Worm (Caenorhabditis elegans) whole organism, L4/young adult: Measurements from ENCODE around the gene C05C8.7.

Experiments
- W03F9.2 ChIP-seq: fragments of 150-350 bp; optimal IDR thresholded peaks from 2 replicates; lab custom pipeline; 2014; ENCODE audit warnings: missing biosample characterization, missing genetic modification characterization
- dao-5 ChIP-seq: sonication (generic microtip); optimal IDR thresholded peaks from 2 replicates; lab custom pipeline; 2016; ENCODE audit warnings: missing genotype, missing genetic modification characterization, moderate library complexity, missing compliant biosample characterization
- him-1 ChIP-seq: sonication (generic microtip); optimal IDR thresholded peaks from 2 replicates; lab custom pipeline; 2016; ENCODE audit warnings: missing genotype, missing genetic modification reagents, missing genetic modification characterization, missing compliant biosample characterization

DNA sequence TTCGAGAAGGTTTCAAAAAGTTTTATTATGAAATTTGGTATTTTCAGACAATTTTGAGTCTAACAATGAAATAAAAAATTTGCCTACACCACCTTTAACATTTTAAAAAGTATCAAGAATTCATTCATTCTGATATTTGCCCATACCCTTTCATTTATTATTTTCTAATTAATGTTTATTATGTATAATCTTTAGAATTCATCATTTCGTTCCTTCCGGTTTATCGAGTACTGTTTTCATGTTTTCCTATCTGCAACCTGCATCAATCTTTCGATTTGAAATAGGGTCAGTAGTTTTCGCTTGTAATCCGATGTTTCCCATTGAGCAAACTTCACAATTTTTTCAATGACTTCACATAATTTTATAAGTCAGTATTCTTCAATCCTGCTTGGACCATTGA, 22.5 kb upstream of the C05C8.7 start, which contains the start of gene C13A2.6:
- no peak for TF ChIP-seq W03F9.2 (tag; lab: Kevin White, UChicago)
- no peak for TF ChIP-seq dao-5
- TF ChIP-seq him-1 (tag; lab: Kevin White, UChicago) = no peak
